Worm (Caenorhabditis elegans) whole organism, L2 larva: ENCODE measurements around the gene acp-4.

Experiments
- C34F6.9 ChIP-seq: fragments of 150-350 bp; optimal IDR thresholded peaks from 2 replicates; lab custom pipeline; 2014; ENCODE audit warnings: missing biosample characterization, missing genetic modification characterization
- F13H6.1 ChIP-seq: sonication (generic microtip); optimal IDR thresholded peaks from 2 replicates; lab custom pipeline; 2016; ENCODE audit warnings: missing genetic modification characterization, missing compliant biosample characterization
- Y55F3AM.14 ChIP-seq: fragments of 200-800 bp; sonication (Bioruptor generic); optimal IDR thresholded peaks from 2 replicates; lab custom pipeline; 2018; ENCODE audit warnings: mild to moderate bottlenecking, missing genetic modification characterization, missing compliant biosample characterization
- ZK546.5 ChIP-seq: sonication (generic microtip); optimal IDR thresholded peaks from 2 replicates; lab custom pipeline; 2017; ENCODE audit warnings: missing biosample characterization, missing genetic modification characterization
- alr-1 ChIP-seq: fragments of 150-350 bp; optimal IDR thresholded peaks from 2 replicates; lab custom pipeline; 2014; ENCODE audit warnings: missing biosample characterization, missing genetic modification characterization
- aly-2 ChIP-seq: fragments of 150-350 bp; optimal IDR thresholded peaks from 2 replicates; lab custom pipeline; 2014; ENCODE audit warnings: missing biosample characterization, missing genetic modification characterization
- ama-1 ChIP-seq: fragments of 150-350 bp; optimal IDR thresholded peaks from 2 replicates; lab custom pipeline; 2018; ENCODE audit warnings: inconsistent platforms
- blmp-1 ChIP-seq: sonication (generic microtip); optimal IDR thresholded peaks from 2 replicates; lab custom pipeline; 2017; ENCODE audit warnings: missing genetic modification characterization, mild to moderate bottlenecking, missing compliant biosample characterization, antibody characterized with exemption, moderate library complexity; ENCODE audit not compliant: insufficient read depth
- ceh-16 ChIP-seq: fragments of 150-350 bp; optimal IDR thresholded peaks from 2 replicates; lab custom pipeline; 2014; ENCODE audit warnings: missing biosample characterization, missing genetic modification characterization
- ceh-82 ChIP-seq: fragments of 150-350 bp; optimal IDR thresholded peaks from 2 replicates; lab custom pipeline; 2014; ENCODE audit warnings: missing biosample characterization, missing genetic modification characterization
- crh-2 ChIP-seq: sonication (generic microtip); optimal IDR thresholded peaks from 2 replicates; lab custom pipeline; 2017; ENCODE audit warnings: missing biosample characterization, missing genetic modification characterization
- dmd-4 ChIP-seq: sonication (generic microtip); optimal IDR thresholded peaks from 2 replicates; lab custom pipeline; 2017; ENCODE audit warnings: missing biosample characterization, missing genetic modification characterization
- egl-27 ChIP-seq: sonication (generic microtip); optimal IDR thresholded peaks from 3 replicates; lab custom pipeline; 2017; ENCODE audit warnings: missing biosample characterization, missing genetic modification reagents, missing genetic modification characterization
- elt-1 ChIP-seq: fragments of 150-350 bp; optimal IDR thresholded peaks from 2 replicates; lab custom pipeline; 2014; ENCODE audit warnings: missing biosample characterization, missing genetic modification characterization
- fos-1 ChIP-seq: fragments of 150-350 bp; optimal IDR thresholded peaks from 2 replicates; lab custom pipeline; 2014; ENCODE audit warnings: missing biosample characterization, missing genetic modification characterization
- lin-13 ChIP-seq: fragments of 150-350 bp; optimal IDR thresholded peaks from 2 replicates; lab custom pipeline; 2014; ENCODE audit warnings: missing biosample characterization, missing genetic modification reagents, missing genetic modification characterization
- lsy-2 ChIP-seq, 2 experiments: fragments of 150-350 bp in 1 of 2; sonication (generic microtip) in 1 of 2; optimal IDR thresholded peaks; 2 replicates each; lab custom pipeline; 2014 to 2017; ENCODE audit warnings: missing biosample characterization in 2 of 2, missing genetic modification characterization in 2 of 2
- mbf-1 ChIP-seq: sonication (generic microtip); optimal IDR thresholded peaks from 2 replicates; lab custom pipeline; 2017; ENCODE audit warnings: missing biosample characterization, missing genetic modification characterization
- mdl-1 ChIP-seq, 2 experiments: fragments of 150-350 bp in 1 of 2; sonication (generic microtip) in 1 of 2; optimal IDR thresholded peaks; 2 replicates each; lab custom pipeline; 2017; ENCODE audit warnings: missing biosample characterization in 2 of 2, missing genetic modification characterization in 2 of 2
- nhr-10 ChIP-seq: sonication (generic microtip); optimal IDR thresholded peaks from 2 replicates; lab custom pipeline; 2017; ENCODE audit warnings: missing biosample characterization, missing genetic modification characterization
- nhr-11 ChIP-seq: fragments of 150-350 bp; optimal IDR thresholded peaks from 2 replicates; lab custom pipeline; 2014; ENCODE audit warnings: missing biosample characterization, missing genetic modification characterization
- nhr-129 ChIP-seq: fragments of 150-350 bp; optimal IDR thresholded peaks from 2 replicates; lab custom pipeline; 2014; ENCODE audit warnings: missing biosample characterization, missing genetic modification characterization
- nhr-21 ChIP-seq: fragments of 150-350 bp; optimal IDR thresholded peaks from 2 replicates; lab custom pipeline; 2014; ENCODE audit warnings: missing biosample characterization, missing genetic modification characterization
- nhr-23 ChIP-seq: fragments of 150-350 bp; optimal IDR thresholded peaks from 2 replicates; lab custom pipeline; 2014; ENCODE audit warnings: missing biosample characterization, missing genetic modification reagents, missing genetic modification characterization
- nhr-237 ChIP-seq: fragments of 150-350 bp; optimal IDR thresholded peaks from 2 replicates; lab custom pipeline; 2014; ENCODE audit warnings: missing biosample characterization, missing genetic modification characterization
- nhr-25 ChIP-seq: fragments of 150-350 bp; sonication (generic microtip); optimal IDR thresholded peaks from 3 replicates; lab custom pipeline; 2014; ENCODE audit warnings: missing biosample characterization, missing genetic modification characterization
- nhr-77 ChIP-seq: fragments of 150-350 bp; optimal IDR thresholded peaks from 2 replicates; lab custom pipeline; 2014; ENCODE audit warnings: missing biosample characterization, missing genetic modification characterization
- sem-4 ChIP-seq: fragments of 150-350 bp; optimal IDR thresholded peaks from 2 replicates; lab custom pipeline; 2014; ENCODE audit warnings: missing biosample characterization, missing genetic modification reagents, missing genetic modification characterization
- skn-1 ChIP-seq: sonication (generic microtip); optimal IDR thresholded peaks from 2 replicates; lab custom pipeline; 2017; ENCODE audit warnings: missing biosample characterization, missing genetic modification characterization
- sma-3 ChIP-seq: sonication (generic microtip); optimal IDR thresholded peaks from 2 replicates; lab custom pipeline; 2016; ENCODE audit warnings: missing genetic modification reagents, missing genetic modification characterization, missing compliant biosample characterization
- sma-9 ChIP-seq, 2 experiments: fragments of 150-350 bp in 1 of 2; sonication (generic microtip) in 1 of 2; optimal IDR thresholded peaks; 2 replicates each; lab custom pipeline; 2014 to 2016; ENCODE audit warnings: missing genetic modification characterization in 2 of 2, mild to moderate bottlenecking in 1 of 2, missing biosample characterization in 1 of 2, missing compliant biosample characterization in 1 of 2, missing genetic modification reagents in 1 of 2, moderate library complexity in 1 of 2
- snpc-4 ChIP-seq: fragments of 150-350 bp; optimal IDR thresholded peaks from 2 replicates; lab custom pipeline; 2014; ENCODE audit warnings: missing biosample characterization, missing genetic modification characterization
- unc-39 ChIP-seq: fragments of 150-350 bp; optimal IDR thresholded peaks from 2 replicates; lab custom pipeline; 2014; ENCODE audit warnings: missing biosample characterization, missing genetic modification characterization
- unc-62 ChIP-seq: fragments of 150-350 bp; optimal IDR thresholded peaks from 2 replicates; lab custom pipeline; 2014; ENCODE audit warnings: missing biosample characterization, missing genetic modification reagents, missing genetic modification characterization
- ztf-4 ChIP-seq: fragments of 150-350 bp; optimal IDR thresholded peaks from 2 replicates; lab custom pipeline; 2014; ENCODE audit warnings: missing biosample characterization, missing genetic modification characterization

Gene acp-4

ce11 chrII:8440792-8441191 is 5.9 kb upstream of the acp-4 start:
- TF ChIP-seq sma-9 (GFP tag; optimal IDR thresholded peaks at IDR 0.05; lab: Kevin White, UChicago) (peak; percentile 90), sma-9 (tag; optimal IDR thresholded peaks at IDR 0.05; lab: Kevin White, UChicago) (no peak), aly-2 (tag; lab: Kevin White, UChicago) (no peak), nhr-10 (no peak), nhr-11 (tag; lab: Kevin White, UChicago) (no peak), egl-27 (peak; percentile 40), mdl-1 (tag; optimal IDR thresholded peaks at IDR 0.05; lab: Kevin White, UChicago) (peak; percentile 5 to 20), lsy-2 (tag; optimal IDR thresholded peaks at IDR 0.05; lab: Kevin White, UChicago) (peak in 1 of 2 experiments; percentile 37), C34F6.9 (tag; lab: Kevin White, UChicago) (no peak), nhr-25 (tag; lab: Kevin White, UChicago) (peak; percentile 66), fos-1 (tag; lab: Kevin White, UChicago) (peak; percentile 54), alr-1 (tag; lab: Kevin White, UChicago) (no peak), sma-3 (GFP tag; lab: Kevin White, UChicago) (peak; percentile 85), blmp-1 (tag; lab: Kevin White, UChicago) (peak; percentile 50), nhr-23 (tag; lab: Kevin White, UChicago) (no peak), Y55F3AM.14 (GFP tag; lab: Kevin White, UChicago) (no peak), nhr-77 (no peak), nhr-237 (tag; lab: Kevin White, UChicago) (no peak), nhr-21 (tag; lab: Kevin White, UChicago) (peak; percentile 86), F13H6.1 (peak; percentile 54)
- TF ChIP-seq, all 48 proteins: peak for 10

ce11 chrII:8440097-8440496 is 5.2 kb upstream of the acp-4 start:
- TF ChIP-seq Y55F3AM.14 (GFP tag; lab: Kevin White, UChicago) (no peak), nhr-25 (tag; lab: Kevin White, UChicago) (peak; percentile 74), nhr-10 (no peak), crh-2 (tag; lab: Kevin White, UChicago) (peak; percentile 7), ZK546.5 (tag; lab: Kevin White, UChicago) (no peak), mbf-1 (tag; lab: Kevin White, UChicago) (no peak), unc-62 (no peak), ztf-4 (tag; lab: Kevin White, UChicago) (no peak), nhr-23 (tag; lab: Kevin White, UChicago) (no peak), alr-1 (tag; lab: Kevin White, UChicago) (no peak), ama-1 (lab: Kevin White, UChicago) (no peak), sem-4 (no peak), sma-9 (GFP tag; optimal IDR thresholded peaks at IDR 0.05; lab: Kevin White, UChicago) (peak; percentile 17), sma-9 (tag; optimal IDR thresholded peaks at IDR 0.05; lab: Kevin White, UChicago) (no peak), elt-1 (tag; lab: Kevin White, UChicago) (no peak), lin-13 (GFP tag; lab: Kevin White, UChicago) (no peak), blmp-1 (tag; lab: Kevin White, UChicago) (peak; percentile 47), ceh-16 (no peak)

ce11 chrII:8438791-8439287 is 3.9 kb upstream of the acp-4 start, which contains the start of gene lips-10:
Gene lips-10, plus strand, starts transcription at chrII:8439168.
- TF ChIP-seq nhr-25 (tag; lab: Kevin White, UChicago) (peak; percentile 46), skn-1 (tag; lab: Kevin White, UChicago) (no peak), mbf-1 (tag; lab: Kevin White, UChicago) (no peak), blmp-1 (tag; lab: Kevin White, UChicago) (peak; percentile 82), nhr-237 (tag; lab: Kevin White, UChicago) (no peak), nhr-129 (tag; lab: Kevin White, UChicago) (no peak), crh-2 (tag; lab: Kevin White, UChicago) (no peak), ZK546.5 (tag; lab: Kevin White, UChicago) (no peak), egl-27 (no peak)

ce11 chrII:8437035-8437434 is 2.1 kb upstream of the acp-4 start, which contains the start of gene acp-3:
Gene acp-3, minus strand, starts transcription at chrII:8437135.
- TF ChIP-seq unc-39 (tag; lab: Kevin White, UChicago): no peak
- TF ChIP-seq ceh-82: no peak
- no peak for TF ChIP-seq skn-1 (tag; lab: Kevin White, UChicago)
- TF ChIP-seq sma-3 (GFP tag; lab: Kevin White, UChicago): no peak
- TF ChIP-seq dmd-4 (tag; lab: Kevin White, UChicago): no peak
- TF ChIP-seq lin-13 (GFP tag; lab: Kevin White, UChicago): no peak
- TF ChIP-seq snpc-4: no peak
- TF ChIP-seq nhr-10: no peak
- no peak for TF ChIP-seq mdl-1 (tag; optimal IDR thresholded peaks at IDR 0.05; lab: Kevin White, UChicago)
- no peak for TF ChIP-seq C34F6.9 (tag; lab: Kevin White, UChicago)
